Fruit fly (Drosophila melanogaster): ENCODE data around the gene Polr1E.

Gene Polr1E

DNA sequence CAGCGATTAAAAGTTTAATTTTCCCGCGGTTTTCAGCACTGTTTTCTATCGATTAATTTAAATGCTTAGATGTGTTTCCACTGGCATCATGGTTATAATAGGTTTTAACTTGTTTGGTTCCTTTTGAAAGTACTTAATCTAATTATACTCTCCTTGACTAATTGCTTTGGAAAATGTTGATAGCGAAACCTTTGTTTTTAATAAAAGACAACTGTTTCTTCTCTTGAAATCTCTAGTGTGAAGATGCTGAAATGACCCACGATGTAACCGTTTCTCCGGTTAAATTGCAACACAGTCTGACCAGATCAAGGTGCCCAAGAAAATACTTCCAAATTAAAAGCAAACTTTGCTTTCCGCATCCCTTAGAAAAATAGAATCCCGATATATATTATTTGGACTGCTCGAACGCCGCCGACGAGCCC, 2.6 kb downstream of the Polr1E start, which contains the start of gene Dlc90F (continued):
- TF ChIP-seq CG17568 (GFP tag; optimal IDR thresholded peaks at IDR 0.05) (no peak), nerfin-1 (tag; optimal IDR thresholded peaks at IDR 0.05) (no peak), p53 (GFP tag; optimal IDR thresholded peaks at IDR 0.05) (peak; percentile 68), lab (GFP tag; optimal IDR thresholded peaks at IDR 0.05) (peak; percentile 67), ems (GFP tag; optimal IDR thresholded peaks at IDR 0.05) (no peak), fd96Cb (tag; optimal IDR thresholded peaks at IDR 0.05) (peak; percentile 65), NC2α (GFP tag; optimal IDR thresholded peaks at IDR 0.05) (peak; percentile 45), NFAT (GFP tag; IDR thresholded peaks at IDR 0.05) (peak; percentile 65), CG12155 (GFP tag; optimal IDR thresholded peaks at IDR 0.05) (peak; percentile 80), prd (optimal IDR thresholded peaks at IDR 0.05) (no peak), prd (GFP tag; IDR thresholded peaks at IDR 0.05) (peak; percentile 87), CG8359 (GFP tag; optimal IDR thresholded peaks at IDR 0.05; ENCODE audit: borderline replicate concordance) (no peak), psq (GFP tag; optimal IDR thresholded peaks at IDR 0.05) (no peak), Hr51 (GFP tag; optimal IDR thresholded peaks at IDR 0.05) (peak in 1 of 2 experiments; percentile 84), YL-1 (GFP tag; optimal IDR thresholded peaks at IDR 0.05) (peak; percentile 18), Sry-β (GFP tag; optimal IDR thresholded peaks at IDR 0.05) (no peak), CG12659 (GFP tag; optimal IDR thresholded peaks at IDR 0.05) (peak; percentile 94), CG12299 (tag; optimal IDR thresholded peaks at IDR 0.05) (peak; percentile 25), CG1792 (GFP tag; optimal IDR thresholded peaks at IDR 0.05) (peak; percentile 51), CG8290 (GFP tag; optimal IDR thresholded peaks at IDR 0.05) (peak; percentile 55), CG8290 (tag; optimal IDR thresholded peaks at IDR 0.05) (peak; percentile 54 to 64), otp (GFP tag; IDR thresholded peaks at IDR 0.05) (0 out of 3 replicates have a peak, but pooled peaks have one; percentile 39), CG32772 (GFP tag; IDR thresholded peaks at IDR 0.05) (peak; percentile 70), CG7357 (GFP tag; IDR thresholded peaks at IDR 0.05) (peak; percentile 100), CG10959 (GFP tag; IDR thresholded peaks at IDR 0.05) (peak; percentile 52; the same call in 1 of the 2 replicates), pros (GFP tag; optimal IDR thresholded peaks at IDR 0.05) (no peak), slbo (GFP tag; IDR thresholded peaks at IDR 0.05) (peak; percentile 92), CG14050 (GFP tag; IDR thresholded peaks at IDR 0.05) (peak; percentile 40; the same call in 1 of the 3 replicates), bcd (GFP tag; optimal IDR thresholded peaks at IDR 0.05) (peak; percentile 75), CG8089 (GFP tag; optimal IDR thresholded peaks at IDR 0.05) (peak; percentile 59), hbn (GFP tag; IDR thresholded peaks at IDR 0.05; ENCODE audit: partially characterized antibody) (no peak; the same call in 1 of the 2 replicates), CHES-1-like (GFP tag; optimal IDR thresholded peaks at IDR 0.05) (peak; percentile 86), tio (GFP tag; optimal IDR thresholded peaks at IDR 0.05) (peak; percentile 86), CG10431 (GFP tag; optimal IDR thresholded peaks at IDR 0.05) (peak; percentile 34), ftz-f1 (GFP tag; optimal IDR thresholded peaks at IDR 0.05) (no peak), sqz (GFP tag; optimal IDR thresholded peaks at IDR 0.05) (no peak), CG3163 (GFP tag; optimal IDR thresholded peaks at IDR 0.05) (peak; percentile 55), Dip3 (GFP tag; optimal IDR thresholded peaks at IDR 0.05) (peak; percentile 80), CG42726 (GFP tag; IDR thresholded peaks at IDR 0.05; ENCODE audit: partially characterized antibody) (no peak), fd64A (GFP tag; optimal IDR thresholded peaks at IDR 0.05) (no peak), CG3726 (GFP tag; IDR thresholded peaks at IDR 0.05) (peak; percentile 72; the same call in 1 of the 3 replicates), eve (GFP tag; optimal IDR thresholded peaks at IDR 0.05) (no peak), CG14014 (GFP tag; IDR thresholded peaks at IDR 0.05) (peak; percentile 80), al (GFP tag; IDR thresholded peaks at IDR 0.05) (peak; percentile 68), CG13287 (GFP tag; IDR thresholded peaks at IDR 0.05; ENCODE audit: partially characterized antibody) (peak; percentile 55), CG13296 (GFP tag; optimal IDR thresholded peaks at IDR 0.05) (no peak), CG5245 (GFP tag; optimal IDR thresholded peaks at IDR 0.05) (peak; percentile 23), CG5953 (GFP tag; IDR thresholded peaks at IDR 0.05) (peak; percentile 61; the same call in 1 of the 2 replicates), CG18764 (GFP tag; optimal IDR thresholded peaks at IDR 0.05) (peak; percentile 38), Atf3 (GFP tag; optimal IDR thresholded peaks at IDR 0.05) (peak; percentile 68), HHEX (GFP tag; optimal IDR thresholded peaks at IDR 0.05) (peak; percentile 62)
